Fruit fly (Drosophila melanogaster) whole organism, pupa: ENCODE data around the gene ND-39.

Experiments
- CG12605 ChIP-seq: fragments of 200-800 bp; sonication (Bioruptor generic); IDR thresholded peaks from 2 replicates; pipeline ENCODE4 v1.3.6; 2022; ENCODE audit warnings: missing biosample characterization, missing genetic modification characterization
- CG13204 ChIP-seq: fragments of 200-800 bp; sonication (Bioruptor generic); optimal IDR thresholded peaks from 2 replicates; lab custom pipeline; 2018; ENCODE audit warnings: missing biosample characterization, mild to moderate bottlenecking, missing genetic modification characterization, moderate library complexity
- CG14655 ChIP-seq: fragments of 200-800 bp; sonication (Bioruptor generic); optimal IDR thresholded peaks from 3 replicates; lab custom pipeline; 2017; ENCODE audit warnings: mild to moderate bottlenecking, missing biosample characterization, missing genetic modification reagents, missing genetic modification characterization
- CG15710 ChIP-seq: fragments of 200-800 bp; sonication (Bioruptor generic); optimal IDR thresholded peaks from 2 replicates; lab custom pipeline; 2018; ENCODE audit warnings: missing biosample characterization, mild to moderate bottlenecking, missing genetic modification characterization, moderate library complexity
- CG32121 ChIP-seq: fragments of 200-800 bp; sonication (Bioruptor generic); IDR thresholded peaks from 2 replicates; pipeline ENCODE4 v1.3.6; 2022; ENCODE audit warnings: missing biosample characterization, missing genetic modification characterization
- CG9948 ChIP-seq: fragments of 200-800 bp; sonication (Bioruptor generic); optimal IDR thresholded peaks from 2 replicates; lab custom pipeline; 2018; ENCODE audit warnings: missing biosample characterization, mild to moderate bottlenecking, missing genetic modification characterization, moderate library complexity
- Snoo ChIP-seq: fragments of 200-800 bp; sonication (Bioruptor generic); optimal IDR thresholded peaks from 3 replicates; lab custom pipeline; 2017; ENCODE audit warnings: missing biosample characterization, mild to moderate bottlenecking, missing genetic modification characterization, inconsistent platforms
- fd96Ca ChIP-seq: fragments of 200-800 bp; sonication (Bioruptor generic); IDR thresholded peaks from 3 replicates; pipeline ENCODE4 v1.3.6; 2022; ENCODE audit warnings: missing biosample characterization, missing genetic modification characterization
- gl ChIP-seq: fragments of 200-800 bp; sonication (Bioruptor generic); optimal IDR thresholded peaks from 2 replicates; lab custom pipeline; 2018; ENCODE audit warnings: missing biosample characterization, mild to moderate bottlenecking, missing genetic modification characterization
- rn ChIP-seq: fragments of 200-800 bp; sonication (Bioruptor generic); IDR thresholded peaks from 2 replicates; pipeline ENCODE4 v1.3.6; 2022; ENCODE audit warnings: missing biosample characterization, missing genetic modification characterization

DNA sequence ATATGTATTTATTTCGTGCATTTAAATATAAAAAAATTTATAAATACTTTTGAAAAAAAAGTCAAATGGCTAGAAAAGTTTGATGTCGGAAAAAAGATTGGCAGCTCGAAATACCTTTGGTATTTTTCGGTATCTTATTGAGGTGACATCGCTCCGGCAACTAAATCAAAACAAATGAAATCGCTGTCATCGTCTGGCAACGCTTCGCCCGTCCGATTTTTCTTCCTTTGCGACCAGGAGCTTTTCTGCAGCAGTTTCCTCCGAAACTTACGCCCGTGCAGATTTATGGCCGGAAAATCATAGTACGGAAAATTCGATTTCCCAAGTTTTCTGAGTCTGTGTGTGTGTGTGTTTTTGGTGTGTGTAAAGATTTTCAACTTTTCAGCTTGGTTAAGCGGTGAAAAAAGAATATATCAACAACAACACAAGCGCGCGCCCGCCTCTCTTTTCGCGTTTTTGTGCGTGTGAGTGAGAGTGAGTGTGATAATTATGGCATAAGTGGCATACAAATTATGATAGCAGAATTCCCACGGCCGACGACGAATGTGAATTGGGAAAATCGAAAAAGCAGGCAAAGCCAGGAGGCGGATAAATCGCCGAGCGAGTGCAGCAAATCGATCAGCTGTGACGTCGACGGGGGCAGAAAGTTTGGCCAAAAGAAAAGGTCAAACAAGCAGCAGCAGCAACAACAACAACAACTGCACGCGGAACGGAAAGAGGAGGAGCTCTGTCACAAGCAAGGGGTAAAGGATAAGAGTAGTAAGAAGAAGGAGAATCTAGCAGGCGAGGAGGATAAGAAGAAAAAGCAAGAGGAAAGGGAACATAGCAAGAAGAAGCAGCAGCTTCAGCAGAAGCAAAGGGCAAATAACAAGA, 5.5 kb downstream of the ND-39 start, which contains the start of gene CG32425:
- TF ChIP-seq gl (tag; lab: Kevin White, UChicago): peak; percentile 26
- no peak for TF ChIP-seq Snoo (tag; lab: Kevin White, UChicago)
- TF ChIP-seq CG32121: no peak
- no peak for TF ChIP-seq fd96Ca (GFP tag; lab: Robert Waterston, UW)
- no peak for TF ChIP-seq CG9948 (tag; lab: Kevin White, UChicago)
- TF ChIP-seq CG15710 (tag; lab: Kevin White, UChicago): no peak
- no peak for TF ChIP-seq CG13204 (GFP tag; lab: Kevin White, UChicago)
- no peak for TF ChIP-seq rn (GFP tag; lab: Robert Waterston, UW)
- no peak for TF ChIP-seq CG14655
- TF ChIP-seq CG12605 (GFP tag; lab: Robert Waterston, UW): no peak
